Fruit fly (Drosophila melanogaster): ENCODE data around the gene Vps2.

- TF ChIP-seq usp (GFP tag; optimal IDR thresholded peaks at IDR 0.05) (no peak), pan (optimal IDR thresholded peaks at IDR 0.05) (no peak), Dll (optimal IDR thresholded peaks at IDR 0.05) (no peak)
Measured at dm6 chr3R:26081380-26081991, 28.9 kb downstream of the Vps2 start.
